Worm (Caenorhabditis elegans) whole organism, L4 larva: ENCODE measurements around the gene T05C12.1.

ENCODE experiments used
- F26F4.8 ChIP-seq: fragments of 200-800 bp; sonication (Bioruptor generic); conservative IDR thresholded peaks from 2 replicates; pipeline ENCODE4 v1.3.6; 2022; ENCODE audit warnings: missing genetic modification characterization, missing compliant biosample characterization
- F37D6.2 ChIP-seq: sonication (generic microtip); optimal IDR thresholded peaks from 2 replicates; lab custom pipeline; 2016; ENCODE audit warnings: mild to moderate bottlenecking, missing genetic modification characterization, missing compliant biosample characterization
- F49E8.2 ChIP-seq: sonication (generic microtip); optimal IDR thresholded peaks from 2 replicates; lab custom pipeline; 2016; ENCODE audit warnings: missing compliant biosample characterization, mild to moderate bottlenecking, missing genetic modification characterization, borderline replicate concordance
- Y75B8A.6 ChIP-seq: fragments of 200-800 bp; sonication (Bioruptor generic); IDR thresholded peaks from 2 replicates; pipeline ENCODE4 v1.3.6; 2022; ENCODE audit warnings: missing genetic modification reagents, missing genetic modification characterization, missing compliant biosample characterization
- ZK546.5 ChIP-seq, 2 experiments: sonication (generic microtip); optimal IDR thresholded peaks; 2 replicates each; lab custom pipeline; 2017; ENCODE audit warnings: missing biosample characterization in 2 of 2, missing genetic modification characterization in 2 of 2
- aly-2 ChIP-seq: sonication (generic microtip); optimal IDR thresholded peaks from 2 replicates; lab custom pipeline; 2018; ENCODE audit warnings: missing biosample characterization, missing genetic modification characterization
- ama-1 ChIP-seq: fragments of 150-350 bp; optimal IDR thresholded peaks from 2 replicates; lab custom pipeline; 2014; ENCODE audit warnings: inconsistent platforms, mixed read lengths
- ceh-44 ChIP-seq: fragments of 200-800 bp; sonication (Bioruptor generic); IDR thresholded peaks from 2 replicates; pipeline ENCODE4 v1.3.6; 2022; ENCODE audit warnings: missing genetic modification reagents, missing genetic modification characterization, missing compliant biosample characterization
- ces-1 ChIP-seq: fragments of 150-350 bp; sonication (generic microtip); optimal IDR thresholded peaks from 4 replicates; lab custom pipeline; 2014; ENCODE audit warnings: missing biosample characterization, missing genetic modification reagents, missing genetic modification characterization
- daf-16 ChIP-seq, 3 experiments: sonication (generic microtip); optimal IDR thresholded peaks; 2 replicates each; lab custom pipeline; 2016 to 2017; ENCODE audit warnings: missing genetic modification characterization in 3 of 3, missing genetic modification reagents in 3 of 3, mild to moderate bottlenecking in 2 of 3, missing compliant biosample characterization in 2 of 3, missing biosample characterization in 1 of 3, moderate library complexity in 1 of 3
- daf-19 ChIP-seq: fragments of 200-800 bp; sonication (Bioruptor generic); conservative IDR thresholded peaks from 2 replicates; pipeline ENCODE4 v1.3.6; 2022; ENCODE audit warnings: missing genetic modification characterization, missing compliant biosample characterization
- dmd-8 ChIP-seq: fragments of 200-800 bp; sonication (Bioruptor generic); IDR thresholded peaks from 2 replicates; pipeline ENCODE4 v1.3.6; 2022; ENCODE audit warnings: missing genetic modification characterization, missing compliant biosample characterization
- dmd-9 ChIP-seq: fragments of 200-800 bp; sonication (Bioruptor generic); IDR thresholded peaks from 2 replicates; pipeline ENCODE4 v1.3.6; 2022; ENCODE audit warnings: missing genetic modification reagents, missing genetic modification characterization, missing compliant biosample characterization
- dpl-1 ChIP-seq: fragments of 150-350 bp; optimal IDR thresholded peaks from 2 replicates; lab custom pipeline; 2014; ENCODE audit warnings: missing biosample characterization, missing genetic modification reagents, missing genetic modification characterization
- egl-27 ChIP-seq: sonication (generic microtip); optimal IDR thresholded peaks from 3 replicates; lab custom pipeline; 2017; ENCODE audit warnings: missing biosample characterization, missing genetic modification reagents, missing genetic modification characterization
- egl-43 ChIP-seq: fragments of 200-800 bp; sonication (Bioruptor generic); IDR thresholded peaks from 2 replicates; pipeline ENCODE4 v1.3.6; 2022; ENCODE audit warnings: missing genetic modification reagents, missing genetic modification characterization, missing compliant biosample characterization
- fkh-10 ChIP-seq: fragments of 150-350 bp; optimal IDR thresholded peaks from 2 replicates; lab custom pipeline; 2014; ENCODE audit warnings: missing biosample characterization, missing genetic modification reagents, missing genetic modification characterization
- hif-1 ChIP-seq, 2 experiments: sonication (generic microtip); optimal IDR thresholded peaks; 2 replicates each; lab custom pipeline; 2016 to 2017; ENCODE audit warnings: missing compliant biosample characterization in 2 of 2, missing genetic modification characterization in 2 of 2, missing genetic modification reagents in 2 of 2, missing genotype in 2 of 2, mild to moderate bottlenecking in 1 of 2
- hlh-11 ChIP-seq: fragments of 200-800 bp; sonication (Bioruptor generic); optimal IDR thresholded peaks from 2 replicates; lab custom pipeline; 2018; ENCODE audit warnings: mild to moderate bottlenecking, missing genetic modification characterization, missing compliant biosample characterization
- hmg-1.1 ChIP-seq: fragments of 200-800 bp; sonication (Bioruptor generic); IDR thresholded peaks from 2 replicates; pipeline ENCODE4 v1.3.6; 2022; ENCODE audit warnings: missing genetic modification reagents, missing genetic modification characterization, missing compliant biosample characterization
- jun-1 ChIP-seq: fragments of 150-350 bp; optimal IDR thresholded peaks from 2 replicates; lab custom pipeline; 2014; ENCODE audit warnings: missing biosample characterization, missing genetic modification reagents, missing genetic modification characterization
- lin-1 ChIP-seq: fragments of 200-800 bp; sonication (Bioruptor generic); IDR thresholded peaks from 2 replicates; pipeline ENCODE4 v1.3.6; 2022; ENCODE audit warnings: missing genetic modification reagents, missing genetic modification characterization, missing compliant biosample characterization
- lin-13 ChIP-seq: fragments of 150-350 bp; optimal IDR thresholded peaks from 2 replicates; lab custom pipeline; 2014; ENCODE audit warnings: missing biosample characterization, missing genetic modification reagents, missing genetic modification characterization
- lin-15B ChIP-seq: fragments of 150-350 bp; sonication (generic microtip); optimal IDR thresholded peaks from 3 replicates; lab custom pipeline; 2014; ENCODE audit warnings: missing biosample characterization, missing genetic modification characterization
- lin-29 ChIP-seq: fragments of 200-800 bp; sonication (Bioruptor generic); IDR thresholded peaks from 2 replicates; pipeline ENCODE4 v1.3.6; 2022; ENCODE audit warnings: missing genetic modification reagents, missing genetic modification characterization, missing compliant biosample characterization
- lin-38 ChIP-seq: fragments of 200-800 bp; sonication (Bioruptor generic); IDR thresholded peaks from 2 replicates; pipeline ENCODE4 v1.3.6; 2022; ENCODE audit warnings: missing genetic modification reagents, missing genetic modification characterization, missing compliant biosample characterization
- lir-3 ChIP-seq: sonication (generic microtip); optimal IDR thresholded peaks from 2 replicates; lab custom pipeline; 2016; ENCODE audit warnings: mild to moderate bottlenecking, missing genetic modification characterization, missing compliant biosample characterization
- madf-9 ChIP-seq: fragments of 200-800 bp; sonication (Bioruptor generic); conservative IDR thresholded peaks from 2 replicates; pipeline ENCODE4 v1.3.6; 2022; ENCODE audit warnings: missing genetic modification reagents, missing genetic modification characterization, missing compliant biosample characterization
- mdt-29 ChIP-seq: fragments of 200-800 bp; sonication (Bioruptor generic); IDR thresholded peaks from 2 replicates; pipeline ENCODE4 v1.3.6; 2022; ENCODE audit warnings: missing genetic modification reagents, missing genetic modification characterization, missing compliant biosample characterization
- mep-1 ChIP-seq: fragments of 150-350 bp; sonication (generic microtip); optimal IDR thresholded peaks from 3 replicates; lab custom pipeline; 2014; ENCODE audit warnings: missing biosample characterization, missing genetic modification characterization
- mes-2 ChIP-seq: sonication (generic microtip); optimal IDR thresholded peaks from 2 replicates; lab custom pipeline; 2016; ENCODE audit warnings: missing genotype, mild to moderate bottlenecking, missing genetic modification characterization, missing compliant biosample characterization; ENCODE audit not compliant: poor library complexity, severe bottlenecking
- mxl-3 ChIP-seq: fragments of 200-800 bp; sonication (Bioruptor generic); optimal IDR thresholded peaks from 2 replicates; lab custom pipeline; 2018; ENCODE audit warnings: mild to moderate bottlenecking, missing genetic modification characterization, missing compliant biosample characterization
- nhr-10 ChIP-seq: fragments of 150-350 bp; optimal IDR thresholded peaks from 2 replicates; lab custom pipeline; 2014; ENCODE audit warnings: missing biosample characterization, missing genetic modification characterization
- nhr-25 ChIP-seq: sonication (generic microtip); optimal IDR thresholded peaks from 2 replicates; lab custom pipeline; 2017; ENCODE audit warnings: missing genetic modification characterization, mild to moderate bottlenecking, missing compliant biosample characterization, antibody characterized with exemption, moderate library complexity, borderline replicate concordance; ENCODE audit not compliant: insufficient read depth
- nhr-28 ChIP-seq: fragments of 150-350 bp; optimal IDR thresholded peaks from 2 replicates; lab custom pipeline; 2014; ENCODE audit warnings: missing biosample characterization, missing genetic modification characterization
- nhr-42 ChIP-seq: fragments of 200-800 bp; sonication (Bioruptor generic); IDR thresholded peaks from 2 replicates; pipeline ENCODE4 v1.3.6; 2022; ENCODE audit warnings: missing genetic modification characterization, missing compliant biosample characterization
- nhr-6 ChIP-seq: fragments of 150-350 bp; optimal IDR thresholded peaks from 2 replicates; lab custom pipeline; 2014; ENCODE audit warnings: missing biosample characterization, missing genetic modification characterization
- nhr-76 ChIP-seq: fragments of 150-350 bp; optimal IDR thresholded peaks from 2 replicates; lab custom pipeline; 2014; ENCODE audit warnings: missing biosample characterization, missing genetic modification characterization
- nhr-77 ChIP-seq: fragments of 150-350 bp; optimal IDR thresholded peaks from 2 replicates; lab custom pipeline; 2014; ENCODE audit warnings: missing biosample characterization, missing genetic modification characterization
- pqm-1 ChIP-seq: sonication (generic microtip); optimal IDR thresholded peaks from 2 replicates; lab custom pipeline; 2017; ENCODE audit warnings: missing biosample characterization, missing genetic modification characterization
- rbr-2 ChIP-seq: sonication (generic microtip); optimal IDR thresholded peaks from 2 replicates; lab custom pipeline; 2016; ENCODE audit warnings: missing genotype, missing genetic modification characterization, missing compliant biosample characterization
- snpc-4 ChIP-seq: fragments of 150-350 bp; optimal IDR thresholded peaks from 2 replicates; lab custom pipeline; 2014; ENCODE audit warnings: missing biosample characterization, missing genetic modification characterization
- spr-1 ChIP-seq: sonication (generic microtip); optimal IDR thresholded peaks from 2 replicates; lab custom pipeline; 2016; ENCODE audit warnings: mild to moderate bottlenecking, missing genetic modification characterization, missing compliant biosample characterization
- tag-97 ChIP-seq: fragments of 200-800 bp; sonication (Bioruptor generic); IDR thresholded peaks from 2 replicates; pipeline ENCODE4 v1.3.6; 2022; ENCODE audit warnings: missing genetic modification characterization, missing compliant biosample characterization
- unc-130 ChIP-seq: sonication (generic microtip); optimal IDR thresholded peaks from 2 replicates; lab custom pipeline; 2016; ENCODE audit warnings: missing genetic modification reagents, missing genetic modification characterization, missing compliant biosample characterization
- unc-62 ChIP-seq, 3 experiments: fragments of 150-350 bp in 1 of 3; sonication (generic microtip); optimal IDR thresholded peaks in 2 of 3; peaks in 1 of 3; 1 replicate in 1 of 3; 2 replicates in 2 of 3; lab custom pipeline; 2014 to 2017; ENCODE audit warnings: missing biosample characterization in 3 of 3, missing genetic modification characterization in 3 of 3, missing genetic modification reagents in 3 of 3, missing genotype in 1 of 3
- zfp-2 ChIP-seq: sonication (generic microtip); optimal IDR thresholded peaks from 2 replicates; lab custom pipeline; 2016; ENCODE audit warnings: mild to moderate bottlenecking, missing genetic modification characterization, missing compliant biosample characterization
- zip-2 ChIP-seq: fragments of 150-350 bp; optimal IDR thresholded peaks from 2 replicates; lab custom pipeline; 2014; ENCODE audit warnings: missing biosample characterization, missing genetic modification characterization
- ztf-11 ChIP-seq: fragments of 150-350 bp; optimal IDR thresholded peaks from 2 replicates; lab custom pipeline; 2014; ENCODE audit warnings: missing biosample characterization, missing genetic modification characterization
- ztf-7 ChIP-seq: fragments of 150-350 bp; optimal IDR thresholded peaks from 2 replicates; lab custom pipeline; 2014; ENCODE audit warnings: missing biosample characterization, missing genetic modification characterization

The T05C12.1 gene

ce11 chrII:8185016-8185493 lies 11.6 kb downstream of the T05C12.1 start, which contains the start of the genes mig-5 and cct-1 (continued):
- TF ChIP-seq nhr-6 (tag; lab: Kevin White, UChicago) (peak; percentile 98), nhr-10 (tag; lab: Kevin White, UChicago) (peak; percentile 88), mdt-29 (GFP tag; lab: Robert Waterston, UW) (peak; percentile 77), unc-62 (GFP tag; optimal IDR thresholded peaks at IDR 0.05 in 1 of 2; lab: Kevin White, UChicago) (peak in 1 of 2 experiments; percentile 98), unc-62 (tag; optimal IDR thresholded peaks at IDR 0.05; lab: Kevin White, UChicago) (no peak), nhr-76 (peak; percentile 2), mep-1 (tag; lab: Kevin White, UChicago) (peak; percentile 99), ces-1 (peak; percentile 72), F26F4.8 (GFP tag; lab: Robert Waterston, UW) (no peak), rbr-2 (tag; lab: Kevin White, UChicago) (peak; percentile 96), egl-27 (tag; lab: Kevin White, UChicago) (no peak), daf-16 (GFP tag; optimal IDR thresholded peaks at IDR 0.05; lab: Kevin White, UChicago) (peak; percentile 61 to 87), daf-16 (tag; optimal IDR thresholded peaks at IDR 0.05; lab: Kevin White, UChicago) (peak; percentile 84), pqm-1 (tag; lab: Kevin White, UChicago) (peak; percentile 62), nhr-42 (GFP tag; lab: Robert Waterston, UW) (peak; percentile 78; the same call in 1 of the 2 replicates), daf-19 (GFP tag; lab: Robert Waterston, UW) (no peak), zip-2 (tag; lab: Kevin White, UChicago) (peak; percentile 81), hmg-1.1 (peak; percentile 98), fkh-10 (GFP tag; lab: Kevin White, UChicago) (peak; percentile 97), egl-43 (peak; percentile 66), hlh-11 (tag; lab: Kevin White, UChicago) (peak; percentile 94), mxl-3 (GFP tag; lab: Kevin White, UChicago) (peak; percentile 56), lir-3 (tag; lab: Kevin White, UChicago) (peak; percentile 41), unc-130 (GFP tag; lab: Kevin White, UChicago) (peak; percentile 65), jun-1 (peak; percentile 86), ceh-44 (peak; percentile 53; the same call in 1 of the 2 replicates), lin-38 (GFP tag; lab: Robert Waterston, UW) (peak; percentile 100), F37D6.2 (tag; lab: Kevin White, UChicago) (peak; percentile 88), lin-1 (GFP tag; lab: Robert Waterston, UW) (peak; percentile 85), spr-1 (tag; lab: Kevin White, UChicago) (peak; percentile 91), F49E8.2 (tag; lab: Kevin White, UChicago) (no peak), Y75B8A.6 (no peak), lin-29 (peak; percentile 73), ZK546.5 (tag; optimal IDR thresholded peaks at IDR 0.05; lab: Kevin White, UChicago) (peak in 1 of 2 experiments; percentile 82), tag-97 (GFP tag; lab: Robert Waterston, UW) (no peak), mes-2 (tag; lab: Kevin White, UChicago) (peak; percentile 98), snpc-4 (tag; lab: Kevin White, UChicago) (no peak), aly-2 (no peak), lin-15B (tag; lab: Kevin White, UChicago) (peak; percentile 90), dpl-1 (GFP tag; lab: Kevin White, UChicago) (peak; percentile 91), nhr-77 (peak; percentile 98), nhr-25 (tag; lab: Kevin White, UChicago) (peak; percentile 93), ztf-11 (tag; lab: Kevin White, UChicago) (no peak), madf-9 (GFP tag; lab: Robert Waterston, UW) (no peak), ama-1 (lab: Kevin White, UChicago) (no peak), zfp-2 (tag; lab: Kevin White, UChicago) (peak; percentile 78), lin-13 (GFP tag; lab: Kevin White, UChicago) (peak; percentile 87), dmd-8 (GFP tag; lab: Robert Waterston, UW) (no peak), hif-1 (tag; optimal IDR thresholded peaks at IDR 0.05; lab: Kevin White, UChicago) (peak in 1 of 2 experiments; percentile 67), ztf-7 (peak; percentile 87), nhr-28 (tag; lab: Kevin White, UChicago) (peak; percentile 91), dmd-9 (GFP tag; lab: Robert Waterston, UW) (no peak)
